Worm (Caenorhabditis elegans) whole organism, L4/young adult: Measurements from ENCODE around the gene Y116A8C.30.

Experiments
- W03F9.2 ChIP-seq: fragments of 150-350 bp; optimal IDR thresholded peaks from 2 replicates; lab custom pipeline; 2014; ENCODE audit warnings: missing biosample characterization, missing genetic modification characterization
- dao-5 ChIP-seq: sonication (generic microtip); optimal IDR thresholded peaks from 2 replicates; lab custom pipeline; 2016; ENCODE audit warnings: missing genotype, missing genetic modification characterization, moderate library complexity, missing compliant biosample characterization
- him-1 ChIP-seq: sonication (generic microtip); optimal IDR thresholded peaks from 2 replicates; lab custom pipeline; 2016; ENCODE audit warnings: missing genotype, missing genetic modification reagents, missing genetic modification characterization, missing compliant biosample characterization

The Y116A8C.30 gene

DNA sequence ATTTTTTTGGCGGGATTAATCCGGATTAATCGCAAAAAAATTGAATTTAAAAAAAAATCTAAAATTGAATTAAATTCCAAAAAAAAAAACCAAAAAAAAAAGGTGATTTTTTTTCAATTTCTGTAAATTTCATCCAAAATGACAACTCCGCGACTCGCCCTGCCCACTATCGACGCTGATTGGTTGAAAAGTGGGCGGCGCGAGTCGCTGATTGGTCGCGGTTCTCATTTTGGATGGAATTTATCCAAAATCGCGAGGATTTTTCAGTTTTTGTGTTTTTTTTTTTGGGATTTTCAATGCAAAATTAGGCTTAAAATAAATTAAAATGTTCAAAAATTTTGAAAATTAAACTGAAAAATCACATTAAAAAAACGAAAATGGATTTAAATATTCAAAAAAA is 5.9 kb upstream of the Y116A8C.30 start:
- TF ChIP-seq dao-5, result no peak
- TF ChIP-seq W03F9.2 (tag; lab: Kevin White, UChicago), result no peak
- no peak for TF ChIP-seq him-1 (tag; lab: Kevin White, UChicago)

DNA sequence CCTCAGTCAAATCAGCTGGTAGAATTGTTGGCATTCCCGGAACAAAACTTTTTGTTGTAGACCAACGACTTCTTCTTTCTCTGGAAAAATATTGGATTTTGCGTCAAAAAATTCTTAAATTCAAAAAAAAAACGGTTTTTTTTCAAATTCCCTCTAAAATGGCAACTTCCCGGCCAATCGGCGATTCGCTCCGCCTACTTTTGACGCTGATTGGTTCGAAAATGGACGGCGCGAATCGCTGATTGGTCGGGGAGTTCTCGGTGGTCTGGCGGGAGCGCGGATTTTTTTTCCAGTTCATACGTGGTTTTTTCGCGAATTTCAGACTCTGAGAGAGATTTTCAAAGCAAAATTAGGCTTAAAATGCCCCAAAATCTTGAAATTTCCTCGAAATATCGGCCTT is 5.3 kb upstream of the Y116A8C.30 start:
- no peak for TF ChIP-seq W03F9.2 (tag; lab: Kevin White, UChicago)
- no peak for TF ChIP-seq him-1 (tag; lab: Kevin White, UChicago)
- TF ChIP-seq dao-5, result no peak

DNA sequence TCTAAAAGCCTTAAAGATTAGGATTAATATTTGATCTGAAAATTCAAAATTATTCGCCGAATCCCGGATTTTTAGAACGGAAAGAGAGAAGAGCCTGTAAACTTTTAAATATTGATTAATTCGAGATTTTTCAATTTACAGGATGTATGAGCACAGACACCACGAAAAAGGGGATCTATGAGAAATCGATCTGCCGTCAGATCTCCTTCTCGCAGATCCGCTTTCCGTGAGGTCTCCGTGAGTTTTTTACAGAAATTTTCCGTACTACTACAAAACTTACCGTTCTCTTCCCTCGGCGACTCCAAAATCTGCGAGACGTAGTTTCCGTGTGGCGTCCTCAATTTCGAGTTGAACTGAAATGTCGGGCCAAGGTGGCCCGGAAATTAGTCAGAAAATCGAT is 4.7 kb upstream of the Y116A8C.30 start:
- TF ChIP-seq dao-5, result no peak
- TF ChIP-seq him-1 (tag; lab: Kevin White, UChicago), result no peak
- no peak for TF ChIP-seq W03F9.2 (tag; lab: Kevin White, UChicago)

DNA sequence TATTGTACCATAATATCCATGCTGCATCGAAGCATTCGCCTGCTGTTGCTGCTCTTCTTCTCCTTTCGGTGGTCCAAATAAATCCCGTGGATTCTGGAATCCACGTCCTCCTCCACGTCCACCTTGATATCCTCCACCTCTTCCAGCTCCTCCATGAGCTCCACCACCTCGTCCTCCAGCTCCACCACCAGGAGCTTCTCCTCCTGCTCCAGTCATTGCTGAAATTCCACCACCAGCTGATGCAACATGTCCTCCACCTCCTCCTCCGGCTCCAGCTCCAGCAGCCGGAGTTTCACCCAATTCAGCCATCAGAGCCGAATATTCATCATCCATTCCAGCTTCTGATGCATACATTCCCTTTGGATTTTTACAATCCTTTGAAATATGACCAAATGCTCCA is 2.1 kb upstream of the Y116A8C.30 start:
- TF ChIP-seq dao-5 (no peak), him-1 (tag; lab: Kevin White, UChicago) (no peak), W03F9.2 (tag; lab: Kevin White, UChicago) (no peak)

DNA sequence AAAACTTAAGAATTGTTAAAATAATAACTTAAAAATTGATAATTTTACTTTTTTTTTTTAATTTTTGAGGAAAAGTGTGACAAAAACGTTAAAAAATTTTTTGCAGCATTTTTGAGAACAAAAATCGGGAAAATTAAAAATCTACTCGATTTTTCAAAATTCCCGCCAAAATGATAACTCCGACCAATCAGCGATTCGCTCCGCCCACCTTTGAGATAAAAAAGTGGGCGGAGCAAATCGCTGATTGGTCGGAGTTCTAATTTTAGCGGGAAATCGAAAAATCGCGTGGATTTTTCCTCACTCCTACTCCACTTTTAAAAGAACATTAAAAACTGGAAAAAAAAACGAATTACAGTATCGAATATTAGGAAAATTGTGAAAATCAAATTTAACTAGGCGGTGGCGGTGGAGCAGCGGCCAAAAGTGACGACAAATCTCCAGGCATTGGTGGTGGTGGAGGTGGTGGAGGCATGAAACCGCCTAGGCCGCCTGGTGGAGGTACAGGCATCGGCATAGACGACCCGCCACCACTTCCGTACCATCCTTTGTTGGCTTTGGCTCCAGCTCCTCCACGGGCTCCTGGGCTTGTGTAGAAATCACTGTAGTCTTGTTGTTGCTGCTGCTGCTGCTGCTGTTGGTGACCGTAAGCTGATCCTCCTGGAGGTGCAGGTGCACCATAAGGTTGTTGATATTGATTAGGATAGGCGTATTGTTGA is 800 bp upstream of the Y116A8C.30 start:
- no peak for TF ChIP-seq dao-5

DNA sequence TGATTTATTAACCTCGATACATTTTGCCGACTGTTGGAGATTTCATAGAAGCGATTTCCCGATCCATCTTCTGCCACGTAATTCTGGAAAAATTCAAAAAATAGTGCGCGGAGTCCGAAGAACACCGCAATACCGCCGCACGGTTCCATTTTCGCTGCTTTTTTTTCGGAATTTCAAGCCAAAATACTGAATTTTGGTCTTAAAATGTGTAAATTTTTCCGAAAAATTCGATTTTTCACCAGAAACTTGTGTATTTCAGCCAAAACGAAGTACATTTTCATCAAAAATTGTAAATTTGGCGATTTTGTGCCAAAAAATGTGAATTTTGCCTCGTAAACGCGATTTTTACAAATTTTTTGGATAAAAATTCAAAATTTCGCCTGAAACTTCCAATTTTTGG is 399 bp downstream of the Y116A8C.30 start:
- TF ChIP-seq W03F9.2 (tag; lab: Kevin White, UChicago), result no peak
- TF ChIP-seq dao-5, result no peak
- no peak for TF ChIP-seq him-1 (tag; lab: Kevin White, UChicago)

DNA sequence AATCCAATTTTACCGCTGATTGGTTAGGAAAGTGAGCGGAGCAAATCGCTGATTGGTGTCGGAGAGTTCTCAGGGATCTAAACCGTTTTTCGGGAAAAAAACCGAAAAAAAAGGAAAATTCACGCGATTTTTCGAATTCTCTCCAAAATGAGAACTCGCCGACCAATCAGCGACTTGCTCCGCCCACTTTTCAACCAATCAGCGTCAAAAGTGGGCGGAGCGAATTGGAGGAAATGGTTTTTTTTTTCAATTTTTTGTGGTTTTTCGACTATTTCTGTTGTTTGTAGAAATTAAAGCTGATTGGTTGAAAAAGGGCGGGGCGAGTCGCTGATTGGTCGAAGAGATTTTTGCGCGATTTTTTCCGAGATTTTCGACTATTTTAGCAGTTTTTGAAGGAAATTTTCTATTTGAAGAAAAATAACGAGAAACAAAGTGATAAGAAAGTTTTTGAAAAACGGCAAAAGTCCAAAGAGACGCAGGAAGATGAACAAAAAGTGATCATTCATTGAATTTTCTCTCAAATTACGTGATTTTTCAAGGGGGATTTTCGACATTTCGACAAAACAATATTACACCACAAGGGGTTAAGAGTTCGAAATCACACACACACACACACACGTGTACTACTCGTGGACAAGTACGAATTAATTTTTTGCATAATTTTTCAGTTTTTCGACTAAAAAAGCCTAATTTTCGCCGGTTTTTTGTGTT is 2.7 kb downstream of the Y116A8C.30 start:
- TF ChIP-seq him-1 (tag; lab: Kevin White, UChicago), result no peak
- no peak for TF ChIP-seq W03F9.2 (tag; lab: Kevin White, UChicago)
- TF ChIP-seq dao-5, result no peak

DNA sequence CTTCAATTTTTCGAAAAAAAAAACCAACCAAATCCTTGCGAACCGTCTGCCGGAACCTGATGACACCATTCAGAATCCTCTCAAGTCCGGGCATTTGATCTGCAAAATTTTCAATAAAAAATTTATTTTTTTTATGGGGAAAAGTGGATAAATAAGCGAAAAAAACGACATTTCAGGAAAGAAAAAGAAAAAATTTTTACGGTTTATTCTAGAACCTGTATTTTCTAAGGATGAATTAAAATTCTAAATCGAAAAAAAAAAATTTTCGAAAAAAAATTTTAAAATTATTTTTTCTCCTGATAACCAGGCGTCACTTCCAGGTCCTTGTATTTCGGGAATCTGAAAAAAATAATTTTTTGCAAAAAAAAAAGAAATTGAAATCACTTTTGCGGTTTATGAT is 3.4 kb downstream of the Y116A8C.30 start, which contains the start of gene bca-2:
TSS of gene bca-2 (minus strand) at position 101 of the 400 bp plus-strand sequence.
- no peak for TF ChIP-seq him-1 (tag; lab: Kevin White, UChicago)

DNA sequence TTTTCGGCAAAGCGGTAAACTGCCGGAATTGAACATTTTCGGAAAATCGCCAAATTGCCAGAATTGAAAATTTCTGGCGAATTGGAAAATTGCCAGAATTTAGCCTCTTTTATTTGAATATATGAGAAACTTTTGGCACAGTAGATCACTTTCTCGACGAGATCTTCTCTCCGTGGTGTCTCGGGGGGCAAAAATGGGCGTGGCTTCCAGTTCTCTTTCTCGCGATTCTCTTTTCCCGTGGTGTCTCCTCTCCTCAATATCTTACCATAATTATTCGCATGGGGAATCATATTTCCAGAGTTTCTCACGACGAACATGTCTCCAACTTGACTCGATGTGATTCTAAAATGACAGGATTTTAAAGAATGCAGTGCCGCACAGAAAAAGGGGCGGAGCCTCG is 4.4 kb downstream of the Y116A8C.30 start:
- TF ChIP-seq him-1 (tag; lab: Kevin White, UChicago), result no peak
- no peak for TF ChIP-seq dao-5
- TF ChIP-seq W03F9.2 (tag; lab: Kevin White, UChicago), result no peak

DNA sequence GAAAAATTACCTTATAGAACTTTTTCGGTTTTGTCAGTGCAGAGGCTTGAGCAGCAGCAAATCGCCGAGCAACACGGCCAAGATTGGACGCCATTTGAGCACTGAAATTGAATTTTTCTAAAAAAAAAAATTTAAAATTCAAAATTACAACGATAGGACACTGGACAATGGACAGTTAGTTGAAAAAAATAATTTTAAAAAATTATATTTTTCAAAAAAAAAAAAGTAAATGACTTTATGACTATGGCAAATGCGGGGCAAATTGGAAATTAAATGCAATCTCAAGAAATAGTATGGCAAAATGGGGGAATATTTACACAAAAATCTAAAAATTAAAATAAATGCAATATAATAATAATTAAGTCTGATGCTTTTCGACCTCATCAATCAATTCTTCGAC is 7.3 kb downstream of the Y116A8C.30 start, which contains the start of gene Y116A8C.27:
TSS of gene Y116A8C.27 (minus strand) at position 101 of the 400 bp plus-strand sequence.
- TF ChIP-seq him-1 (tag; lab: Kevin White, UChicago), result no peak
- TF ChIP-seq dao-5, result no peak
- no peak for TF ChIP-seq W03F9.2 (tag; lab: Kevin White, UChicago)

DNA sequence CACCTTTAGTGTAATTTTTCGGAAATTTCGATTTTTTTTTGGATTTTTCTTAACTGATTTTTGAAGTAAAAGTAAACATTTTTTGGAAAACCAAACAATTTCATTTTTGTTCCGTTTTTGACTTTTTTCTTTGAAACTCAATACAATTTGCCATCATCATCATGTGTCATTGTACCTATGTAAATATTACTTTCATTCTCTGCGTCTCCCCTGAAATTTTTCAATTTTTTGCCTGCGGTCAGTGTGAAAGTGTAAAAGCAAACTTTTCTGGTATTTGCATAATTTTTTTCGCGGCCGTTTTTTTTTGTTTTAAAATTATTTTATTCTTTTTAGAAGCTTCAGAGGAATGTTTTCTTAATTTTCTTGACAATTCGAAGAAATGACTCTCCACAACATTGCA is 9.8 kb downstream of the Y116A8C.30 start, which contains the start of gene Y116A8C.29:
TSS of gene Y116A8C.29 (plus strand) at position 328 of the 400 bp plus-strand sequence.
- TF ChIP-seq dao-5 (no peak), him-1 (tag; lab: Kevin White, UChicago) (no peak), W03F9.2 (tag; lab: Kevin White, UChicago) (no peak)

DNA sequence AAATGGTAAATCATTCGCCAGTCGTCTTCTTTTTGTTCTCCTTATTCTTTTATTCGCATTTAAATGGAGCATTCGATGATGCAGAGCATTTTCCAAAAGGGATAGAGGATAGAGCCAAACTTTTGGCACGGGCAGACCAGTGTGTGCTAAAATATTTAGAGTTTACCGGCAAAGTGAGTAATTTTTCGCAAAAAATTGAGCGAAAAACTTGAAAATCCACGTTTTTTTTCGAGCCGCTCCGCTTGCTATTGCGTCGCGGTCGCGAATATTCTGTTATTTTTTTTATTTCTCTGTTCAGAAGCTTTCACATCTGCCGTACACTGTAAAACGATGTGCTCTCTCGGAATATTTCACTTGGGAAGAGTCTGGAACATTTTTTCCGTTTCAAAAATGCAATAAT is 14.7 kb downstream of the Y116A8C.30 start, which contains the start of gene Y116A8C.43:
TSS of gene Y116A8C.43 (plus strand) at position 3 of the 400 bp plus-strand sequence.
- no peak for TF ChIP-seq him-1 (tag; lab: Kevin White, UChicago)
- TF ChIP-seq dao-5, result no peak
- TF ChIP-seq W03F9.2 (tag; lab: Kevin White, UChicago), result no peak

DNA sequence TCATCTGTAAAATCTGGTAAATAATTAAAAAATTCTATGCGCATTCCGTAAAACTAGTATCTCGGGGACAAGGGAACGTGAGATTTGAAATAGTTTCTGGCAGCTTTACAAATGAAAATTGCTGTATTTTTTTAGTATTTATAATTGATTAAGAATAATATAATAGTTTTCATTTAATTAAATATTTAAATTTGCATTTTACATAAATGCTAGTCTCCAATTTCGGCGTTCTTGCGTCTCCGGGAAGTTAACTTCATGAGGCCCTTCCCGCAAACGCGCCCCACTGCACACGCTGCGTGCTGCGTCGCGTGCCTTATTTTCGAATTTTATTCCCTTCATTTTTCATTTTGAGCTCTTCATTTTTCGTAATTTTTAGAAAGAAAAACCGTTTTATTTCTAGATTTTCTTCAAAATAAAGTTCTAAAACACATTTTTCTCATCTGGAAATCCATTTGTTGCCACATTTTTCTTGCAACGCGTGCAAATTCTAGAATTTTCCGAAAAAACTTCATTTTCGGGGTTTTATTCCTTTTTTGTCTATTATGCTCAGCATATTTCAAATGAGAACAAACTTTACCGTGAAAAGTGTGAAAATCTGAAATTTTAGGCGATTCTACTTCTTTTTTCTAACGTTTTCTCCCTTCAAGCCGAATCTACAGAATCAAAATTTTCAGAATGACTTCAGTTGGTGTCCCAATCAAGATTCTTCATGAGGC is 16.0 kb downstream of the Y116A8C.30 start, which contains the start of the genes snx-13 and snr-1:
TSS of gene snx-13 (minus strand) at position 55 of the 716 bp plus-strand sequence.
TSS of gene snr-1 (plus strand) at position 666 of the 716 bp plus-strand sequence.
- TF ChIP-seq him-1 (tag; lab: Kevin White, UChicago), result peak; percentile 39
- peak; percentile 89 for TF ChIP-seq W03F9.2 (tag; lab: Kevin White, UChicago)
- peak; percentile 31 for TF ChIP-seq dao-5

DNA sequence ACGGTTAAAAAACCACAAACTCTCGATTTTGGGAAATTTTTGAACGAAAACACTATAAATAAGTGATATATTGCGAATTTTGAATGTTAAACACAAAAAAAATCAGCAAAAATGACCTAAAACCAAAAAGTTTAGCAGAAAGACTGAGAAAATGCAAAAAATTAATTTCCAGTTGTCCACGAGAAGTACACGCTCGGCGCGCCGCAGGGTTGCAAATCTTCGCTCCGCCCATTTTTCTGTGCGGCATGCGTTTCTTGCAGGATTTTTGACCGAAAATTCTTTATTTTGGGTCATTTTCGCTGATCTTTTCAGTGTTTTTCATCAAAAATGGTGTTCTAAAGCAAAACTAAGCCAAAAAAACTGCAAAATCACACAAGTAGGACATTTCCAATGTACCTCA is 18.7 kb downstream of the Y116A8C.30 start:
- TF ChIP-seq dao-5 (no peak), W03F9.2 (tag; lab: Kevin White, UChicago) (no peak), him-1 (tag; lab: Kevin White, UChicago) (no peak)
